Worm (Caenorhabditis elegans): ENCODE measurements around the gene osgn-1.

ce11 chrIV:4212733-4213132 lies 5.5 kb downstream of the osgn-1 start:
- TF ChIP-seq him-1 (tag; optimal IDR thresholded peaks at IDR 0.05) (no peak), dao-5 (tag; optimal IDR thresholded peaks at IDR 0.05) (no peak)
